Worm (Caenorhabditis elegans): Measurements from ENCODE around the gene glr-4.

The glr-4 gene

DNA sequence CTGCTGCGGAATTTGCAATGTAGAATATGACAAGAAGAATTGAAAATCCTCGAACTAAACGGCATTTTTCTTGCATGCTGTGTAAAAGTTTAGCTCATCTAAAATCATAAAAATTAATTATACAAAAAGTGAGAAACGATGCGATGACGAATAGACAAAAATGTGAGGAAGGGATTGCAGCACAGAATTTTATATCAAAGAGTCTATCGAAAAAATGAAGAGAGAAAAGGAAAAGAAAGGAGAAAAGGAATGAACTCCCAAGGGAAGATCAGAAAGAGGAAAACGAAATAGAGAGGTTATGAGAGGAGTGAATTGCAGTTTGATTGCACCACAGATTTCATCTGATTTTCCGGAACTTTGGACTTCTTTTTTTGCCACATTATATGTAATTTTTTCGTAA, at the start of gene glr-4:
TSS of gene glr-4 (minus strand) at position 101 of the 400 bp plus-strand sequence.
- TF ChIP-seq mdl-1 (tag; optimal IDR thresholded peaks at IDR 0.05): no peak
- no peak for TF ChIP-seq ztf-11 (tag; optimal IDR thresholded peaks at IDR 0.05)
- TF ChIP-seq nhr-10 (tag; optimal IDR thresholded peaks at IDR 0.05): no peak
- TF ChIP-seq ztf-1 (GFP tag; conservative IDR thresholded peaks at IDR 0.05): no peak
- TF ChIP-seq skn-1 (tag; optimal IDR thresholded peaks at IDR 0.05): no peak
- no peak for TF ChIP-seq gmeb-1 (tag; optimal IDR thresholded peaks at IDR 0.05)
- TF ChIP-seq nhr-12 (tag; optimal IDR thresholded peaks at IDR 0.05): no peak

- TF ChIP-seq skn-1 (tag; optimal IDR thresholded peaks at IDR 0.05): no peak
- TF ChIP-seq ZK546.5 (tag; optimal IDR thresholded peaks at IDR 0.05): no peak
- TF ChIP-seq blmp-1 (tag; optimal IDR thresholded peaks at IDR 0.05; ENCODE audit: insufficient read depth): no peak
- no peak for TF ChIP-seq mbf-1 (tag; optimal IDR thresholded peaks at IDR 0.05)
- no peak for TF ChIP-seq egl-27 (tag; optimal IDR thresholded peaks at IDR 0.05)
- no peak for TF ChIP-seq unc-39 (tag; optimal IDR thresholded peaks at IDR 0.05)
- no peak for TF ChIP-seq nhr-12 (tag; optimal IDR thresholded peaks at IDR 0.05)
- no peak for TF ChIP-seq alr-1 (tag; optimal IDR thresholded peaks at IDR 0.05)
- no peak for TF ChIP-seq peb-1 (tag; optimal IDR thresholded peaks at IDR 0.05)
- no peak for TF ChIP-seq nhr-129 (tag; optimal IDR thresholded peaks at IDR 0.05)
- no peak for TF ChIP-seq unc-62 (GFP tag; optimal IDR thresholded peaks at IDR 0.05)
Measured at ce11 chrII:7842053-7842452, 47.9 kb upstream of the glr-4 start, which contains the start of gene klp-3. Gene klp-3 (plus strand): TSS chrII:7842353.

DNA sequence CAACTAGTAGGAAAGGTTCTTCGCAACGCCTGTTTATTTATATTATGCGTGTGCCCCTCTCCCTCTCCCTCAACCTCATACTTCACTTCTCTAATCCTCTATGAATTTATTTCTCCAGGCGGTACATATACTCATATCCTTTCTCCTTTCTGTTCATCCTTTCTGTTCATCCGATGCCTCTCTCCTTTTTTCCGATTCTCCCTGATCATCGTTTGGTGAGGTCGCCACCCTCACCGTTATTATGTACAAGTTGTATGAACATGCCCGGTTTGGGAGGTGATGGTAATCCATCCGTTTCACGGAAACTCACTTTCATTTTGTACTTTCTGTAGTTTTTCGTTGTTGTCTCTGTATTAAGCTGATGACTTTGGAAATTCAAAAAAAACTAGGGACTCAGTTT, 45.6 kb upstream of the glr-4 start:
- TF ChIP-seq C34F6.9 (tag; optimal IDR thresholded peaks at IDR 0.05): peak; percentile 6
- peak; percentile 27 for TF ChIP-seq nhr-129 (tag; optimal IDR thresholded peaks at IDR 0.05)
- no peak for TF ChIP-seq mab-5 (tag; optimal IDR thresholded peaks at IDR 0.05)

DNA sequence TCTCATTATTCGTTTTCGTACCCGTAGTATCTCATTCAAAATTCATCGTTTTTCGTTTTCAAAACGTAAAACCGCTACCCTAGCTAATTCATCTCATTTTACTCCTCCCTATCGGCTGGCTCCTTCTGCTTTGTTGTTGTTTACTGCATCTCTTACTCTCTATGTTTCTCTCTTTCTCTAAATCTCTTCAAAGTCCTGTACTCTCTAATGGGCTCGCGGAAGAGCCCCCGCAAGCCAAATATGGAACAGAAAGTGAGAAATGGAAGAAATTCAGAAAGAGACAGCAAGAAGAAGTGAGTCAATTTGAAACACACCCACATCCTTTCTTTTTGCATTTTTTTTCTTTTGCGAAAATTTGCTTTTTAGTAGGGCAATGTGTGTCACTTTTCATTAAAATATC, 44.5 kb upstream of the glr-4 start:
- no peak for TF ChIP-seq Y55F3AM.14 (GFP tag; optimal IDR thresholded peaks at IDR 0.05)
- peak; percentile 24 for TF ChIP-seq nhr-6 (tag; optimal IDR thresholded peaks at IDR 0.05)
- TF ChIP-seq crh-2 (tag; optimal IDR thresholded peaks at IDR 0.05): peak; percentile 19
- TF ChIP-seq fos-1 (tag; optimal IDR thresholded peaks at IDR 0.05): no peak
- TF ChIP-seq nhr-12 (tag; optimal IDR thresholded peaks at IDR 0.05): no peak
- no peak for TF ChIP-seq nhr-25 (tag; optimal IDR thresholded peaks at IDR 0.05)
- peak; percentile 60 for TF ChIP-seq C34F6.9 (tag; optimal IDR thresholded peaks at IDR 0.05)
- no peak for TF ChIP-seq sma-3 (GFP tag; optimal IDR thresholded peaks at IDR 0.05)
- TF ChIP-seq R02D3.7 (tag; optimal IDR thresholded peaks at IDR 0.05): no peak
- TF ChIP-seq sma-9 (GFP tag; optimal IDR thresholded peaks at IDR 0.05): peak; percentile 25
- TF ChIP-seq sma-9 (tag; optimal IDR thresholded peaks at IDR 0.05): no peak
- no peak for TF ChIP-seq ztf-11 (tag; optimal IDR thresholded peaks at IDR 0.05)
- peak in 1 of 2 experiments; percentile 51 for TF ChIP-seq lsy-2 (tag; optimal IDR thresholded peaks at IDR 0.05)
- TF ChIP-seq lin-13 (GFP tag; optimal IDR thresholded peaks at IDR 0.05): no peak
- TF ChIP-seq ceh-82 (tag; optimal IDR thresholded peaks at IDR 0.05): no peak
- no peak for TF ChIP-seq nhr-21 (tag; optimal IDR thresholded peaks at IDR 0.05)
- peak; percentile 22 for TF ChIP-seq mab-5 (tag; optimal IDR thresholded peaks at IDR 0.05)
- TF ChIP-seq unc-62 (GFP tag; optimal IDR thresholded peaks at IDR 0.05): no peak
- TF ChIP-seq unc-55 (GFP tag; optimal IDR thresholded peaks at IDR 0.05): peak; percentile 62
- TF ChIP-seq lin-39 (tag; optimal IDR thresholded peaks at IDR 0.05): no peak
- TF ChIP-seq mdl-1 (tag; optimal IDR thresholded peaks at IDR 0.05): peak in 1 of 2 experiments; percentile 8

- TF ChIP-seq unc-62 (GFP tag; optimal IDR thresholded peaks at IDR 0.05) (no peak), ceh-16 (tag; optimal IDR thresholded peaks at IDR 0.05) (no peak), nhr-6 (tag; optimal IDR thresholded peaks at IDR 0.05) (peak; percentile 36), ceh-82 (tag; optimal IDR thresholded peaks at IDR 0.05) (no peak), nhr-23 (tag; optimal IDR thresholded peaks at IDR 0.05) (no peak), nhr-237 (tag; optimal IDR thresholded peaks at IDR 0.05) (no peak), lin-39 (tag; optimal IDR thresholded peaks at IDR 0.05) (peak; percentile 39), ztf-4 (tag; optimal IDR thresholded peaks at IDR 0.05) (peak; percentile 30), alr-1 (tag; optimal IDR thresholded peaks at IDR 0.05) (no peak), ama-1 (optimal IDR thresholded peaks at IDR 0.05) (no peak), elt-3 (tag; optimal IDR thresholded peaks at IDR 0.05) (no peak), lin-11 (tag; optimal IDR thresholded peaks at IDR 0.05) (no peak), lsy-2 (tag; optimal IDR thresholded peaks at IDR 0.05) (peak in 1 of 2 experiments; percentile 44), nhr-11 (tag; optimal IDR thresholded peaks at IDR 0.05) (no peak), elt-1 (tag; optimal IDR thresholded peaks at IDR 0.05) (no peak), mdl-1 (tag; optimal IDR thresholded peaks at IDR 0.05) (no peak), sem-4 (tag; optimal IDR thresholded peaks at IDR 0.05) (peak; percentile 58), crh-2 (tag; optimal IDR thresholded peaks at IDR 0.05) (no peak), R02D3.7 (tag; optimal IDR thresholded peaks at IDR 0.05) (no peak), aly-2 (tag; optimal IDR thresholded peaks at IDR 0.05) (no peak), lin-13 (GFP tag; optimal IDR thresholded peaks at IDR 0.05) (no peak), Y55F3AM.14 (GFP tag; optimal IDR thresholded peaks at IDR 0.05) (no peak), sma-9 (GFP tag; optimal IDR thresholded peaks at IDR 0.05) (peak; percentile 81), sma-9 (tag; optimal IDR thresholded peaks at IDR 0.05) (no peak), zag-1 (tag; optimal IDR thresholded peaks at IDR 0.05) (no peak)
Measured at ce11 chrII:7836613-7837226, 42.6 kb upstream of the glr-4 start.
